Fruit fly (Drosophila melanogaster): Measurements from ENCODE around the gene CG6576.

dm6 chr3L:8802064-8802463 lies 46.3 kb downstream of the CG6576 start, which contains the start of the genes CG13311 and CG34426:
- no peak for TF ChIP-seq EcR (GFP tag; optimal IDR thresholded peaks at IDR 0.05)
- no peak for TF ChIP-seq CG8478 (optimal IDR thresholded peaks at IDR 0.05)
